Fruit fly (Drosophila melanogaster): Measurements from ENCODE around the gene CG3808.

The CG3808 gene

dm6 chr3L:19037051-19037450, 36.6 kb upstream of the CG3808 start:
- TF ChIP-seq ato (GFP tag; IDR thresholded peaks at IDR 0.05; ENCODE audit: partially characterized antibody) (no peak), CG15696 (tag; optimal IDR thresholded peaks at IDR 0.05) (peak; percentile 12), jing (GFP tag; optimal IDR thresholded peaks at IDR 0.05) (no peak), CG8359 (GFP tag; optimal IDR thresholded peaks at IDR 0.05; ENCODE audit: borderline replicate concordance) (no peak), Atf6 (GFP tag; IDR thresholded peaks at IDR 0.05) (no peak), CG16863 (GFP tag; optimal IDR thresholded peaks at IDR 0.05) (no peak), hkb (optimal IDR thresholded peaks at IDR 0.05) (no peak), hkb (GFP tag; IDR thresholded peaks at IDR 0.05) (0 out of 2 replicates have a peak, but pooled peaks have one; percentile 22), dimm (GFP tag; IDR thresholded peaks at IDR 0.05) (no peak), CG15601 (tag; optimal IDR thresholded peaks at IDR 0.05) (peak; percentile 9), CG31224 (GFP tag; IDR thresholded peaks at IDR 0.05) (no peak), Bdp1 (GFP tag; optimal IDR thresholded peaks at IDR 0.05) (no peak), CG6813 (GFP tag; optimal IDR thresholded peaks at IDR 0.05) (no peak), CG11247 (GFP tag; IDR thresholded peaks at IDR 0.05) (no peak), CG33557 (GFP tag; optimal IDR thresholded peaks at IDR 0.05) (peak; percentile 54), CHES-1-like (GFP tag; optimal IDR thresholded peaks at IDR 0.05) (no peak), CG7745 (tag; optimal IDR thresholded peaks at IDR 0.05) (peak; percentile 42), row (GFP tag; IDR thresholded peaks at IDR 0.05) (no peak), CG4360 (GFP tag; IDR thresholded peaks at IDR 0.05) (peak; percentile 40; the same call in 1 of the 2 replicates), CG18262 (tag; optimal IDR thresholded peaks at IDR 0.05) (peak; percentile 7), CG11695 (GFP tag; IDR thresholded peaks at IDR 0.05) (no peak), bsh (GFP tag; optimal IDR thresholded peaks at IDR 0.05) (peak in 1 of 2 experiments; percentile 11), Med (GFP tag) (peak; percentile 15), Lpt (GFP tag; optimal IDR thresholded peaks at IDR 0.05) (no peak), sens (GFP tag) (peak; percentile 50), Drgx (GFP tag; IDR thresholded peaks at IDR 0.05) (no peak), Awh (GFP tag; IDR thresholded peaks at IDR 0.05) (no peak), pum (GFP tag; optimal IDR thresholded peaks at IDR 0.05) (no peak), CG17912 (GFP tag; optimal IDR thresholded peaks at IDR 0.05) (no peak), CG6654 (GFP tag; optimal IDR thresholded peaks at IDR 0.05) (no peak), CG9727 (GFP tag; optimal IDR thresholded peaks at IDR 0.05) (peak; percentile 3), Ets97D (GFP tag; optimal IDR thresholded peaks at IDR 0.05) (no peak), lilli (GFP tag; optimal IDR thresholded peaks at IDR 0.05) (no peak), CG6791 (GFP tag; IDR thresholded peaks at IDR 0.05; ENCODE audit: partially characterized antibody) (no peak), dmrt11E (tag; optimal IDR thresholded peaks at IDR 0.05) (peak; percentile 12), dan (GFP tag; IDR thresholded peaks at IDR 0.05) (no peak), CG2712 (tag; optimal IDR thresholded peaks at IDR 0.05) (peak; percentile 6), pb (GFP tag; optimal IDR thresholded peaks at IDR 0.05) (no peak), CG14860 (GFP tag; IDR thresholded peaks at IDR 0.05; ENCODE audit: partially characterized antibody) (no peak), odd (GFP tag; optimal IDR thresholded peaks at IDR 0.05) (no peak), NK7.1 (GFP tag; optimal IDR thresholded peaks at IDR 0.05) (no peak), salm (tag; optimal IDR thresholded peaks at IDR 0.05) (no peak)

- no peak for TF ChIP-seq pfk (GFP tag; optimal IDR thresholded peaks at IDR 0.05)
- peak; percentile 74 for TF ChIP-seq zen (tag; optimal IDR thresholded peaks at IDR 0.05)
- peak; percentile 50 for TF ChIP-seq cad (GFP tag; optimal IDR thresholded peaks at IDR 0.05)
- no peak for TF ChIP-seq Doc3 (GFP tag; IDR thresholded peaks at IDR 0.05; ENCODE audit: partially characterized antibody)
- TF ChIP-seq kni (GFP tag; optimal IDR thresholded peaks at IDR 0.05): peak; percentile 76
- TF ChIP-seq HmgZ (tag; optimal IDR thresholded peaks at IDR 0.05): no peak
- no peak for TF ChIP-seq CG32532 (GFP tag; IDR thresholded peaks at IDR 0.05)
- TF ChIP-seq Stat92E (GFP tag; optimal IDR thresholded peaks at IDR 0.05): peak in 1 of 3 experiments; percentile 87
- no peak for TF ChIP-seq CG16813 (GFP tag; IDR thresholded peaks at IDR 0.05; ENCODE audit: partially characterized antibody)
- TF ChIP-seq CG1024 (GFP tag; IDR thresholded peaks at IDR 0.05): no peak
- no peak for TF ChIP-seq Jarid2 (GFP tag; optimal IDR thresholded peaks at IDR 0.05)
- peak; percentile 33 for TF ChIP-seq gcm (GFP tag; optimal IDR thresholded peaks at IDR 0.05)
Measured at dm6 chr3L:19036119-19036518, 35.7 kb upstream of the CG3808 start.
